Worm (Caenorhabditis elegans): ENCODE data around the gene eat-20.

DNA sequence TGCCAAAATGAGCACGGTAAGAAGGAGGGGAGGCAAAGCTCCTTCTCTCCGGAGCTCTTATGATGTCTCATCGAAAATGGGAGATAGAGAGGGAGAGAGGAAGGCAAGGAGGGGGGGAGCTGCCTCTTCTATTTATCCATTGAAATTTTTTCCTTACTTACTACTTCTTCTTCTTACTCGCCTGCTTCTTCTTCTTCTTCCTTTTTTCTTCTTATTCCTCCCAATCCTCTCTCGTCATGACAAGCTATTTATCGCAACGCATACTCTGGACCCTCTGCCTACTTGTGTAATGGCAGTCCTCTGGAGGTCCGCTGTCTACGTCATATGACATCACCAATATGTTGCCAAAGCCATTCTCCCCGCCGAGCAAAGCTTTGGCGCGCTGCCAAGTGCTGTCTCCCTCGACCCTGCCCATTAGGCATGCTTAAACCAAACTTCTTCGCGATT, 25.4 kb downstream of the eat-20 start:
- peak; percentile 76 for TF ChIP-seq hmg-1.1 (GFP tag; IDR thresholded peaks at IDR 0.05)
- TF ChIP-seq nhr-28 (tag; optimal IDR thresholded peaks at IDR 0.05), result no peak
- no peak for TF ChIP-seq gei-8 (GFP tag; optimal IDR thresholded peaks at IDR 0.05)
- TF ChIP-seq mep-1 (tag; optimal IDR thresholded peaks at IDR 0.05), result peak; percentile 51
- no peak for TF ChIP-seq saeg-2 (GFP tag; IDR thresholded peaks at IDR 0.05)
